Worm (Caenorhabditis elegans): Measurements from ENCODE around the gene C24D10.49.

Gene C24D10.49

DNA sequence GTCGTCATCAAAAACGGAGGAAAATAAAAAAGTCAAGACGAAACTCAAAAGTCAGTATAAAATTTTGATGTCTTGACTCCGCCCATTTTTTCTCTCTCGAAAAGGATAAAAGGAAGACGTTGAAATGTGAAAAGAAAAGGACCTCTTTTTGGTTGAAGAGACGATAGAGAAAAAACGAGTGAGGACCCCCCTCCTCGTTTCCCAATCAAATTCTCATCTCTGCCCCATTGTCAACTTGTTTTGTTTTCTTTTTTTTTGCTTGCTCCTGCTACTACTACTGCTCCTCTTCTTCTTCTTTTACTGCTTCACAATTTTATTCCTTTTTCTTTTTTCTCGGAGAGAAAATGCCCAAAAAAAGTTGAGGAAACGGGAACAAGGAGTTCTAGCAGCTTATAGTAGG, 19.3 kb downstream of the C24D10.49 start (continued):
- TF ChIP-seq ceh-88 (GFP tag; IDR thresholded peaks at IDR 0.05): no peak
- TF ChIP-seq lin-39 (tag; optimal IDR thresholded peaks at IDR 0.05): no peak
- peak in 2 of 3 experiments; percentile 25 to 51 for TF ChIP-seq ceh-82 (tag; optimal IDR thresholded peaks at IDR 0.05)
- TF ChIP-seq blmp-1 (tag; optimal IDR thresholded peaks at IDR 0.05): no peak
- no peak for TF ChIP-seq egl-13 (tag; optimal IDR thresholded peaks at IDR 0.05)
- no peak for TF ChIP-seq elt-3 (tag; optimal IDR thresholded peaks at IDR 0.05)
- no peak for TF ChIP-seq nhr-76 (tag; optimal IDR thresholded peaks at IDR 0.05)
- TF ChIP-seq hlh-4 (tag; optimal IDR thresholded peaks at IDR 0.05): no peak
- TF ChIP-seq ceh-8 (GFP tag; optimal IDR thresholded peaks at IDR 0.05): no peak
- TF ChIP-seq tbx-2 (tag; optimal IDR thresholded peaks at IDR 0.05): no peak
- no peak for TF ChIP-seq elt-2 (tag; optimal IDR thresholded peaks at IDR 0.05)
- peak; percentile 4 for TF ChIP-seq nhr-71 (tag; optimal IDR thresholded peaks at IDR 0.05)
- TF ChIP-seq ces-1 (GFP tag; optimal IDR thresholded peaks at IDR 0.05): no peak
- no peak for TF ChIP-seq F16B12.6 (tag; optimal IDR thresholded peaks at IDR 0.05)
- TF ChIP-seq mdl-1 (tag; optimal IDR thresholded peaks at IDR 0.05): no peak
- no peak for TF ChIP-seq hlh-17 (GFP tag; optimal IDR thresholded peaks at IDR 0.05; ENCODE audit: borderline replicate concordance)
- no peak for TF ChIP-seq unc-130 (tag; optimal IDR thresholded peaks at IDR 0.05)
- TF ChIP-seq aha-1 (tag; optimal IDR thresholded peaks at IDR 0.05): no peak
- no peak for TF ChIP-seq nhr-19 (GFP tag; conservative IDR thresholded peaks at IDR 0.05)
- no peak for TF ChIP-seq nhr-11 (tag; optimal IDR thresholded peaks at IDR 0.05)
- no peak for TF ChIP-seq lin-15B (tag; optimal IDR thresholded peaks at IDR 0.05)
- TF ChIP-seq aly-2 (tag; optimal IDR thresholded peaks at IDR 0.05): no peak
- TF ChIP-seq unc-98 (GFP tag; IDR thresholded peaks at IDR 0.05): no peak
- no peak for TF ChIP-seq snpc-4 (tag; optimal IDR thresholded peaks at IDR 0.05)
- peak; percentile 39 for TF ChIP-seq snu-23 (GFP tag; optimal IDR thresholded peaks at IDR 0.05)

DNA sequence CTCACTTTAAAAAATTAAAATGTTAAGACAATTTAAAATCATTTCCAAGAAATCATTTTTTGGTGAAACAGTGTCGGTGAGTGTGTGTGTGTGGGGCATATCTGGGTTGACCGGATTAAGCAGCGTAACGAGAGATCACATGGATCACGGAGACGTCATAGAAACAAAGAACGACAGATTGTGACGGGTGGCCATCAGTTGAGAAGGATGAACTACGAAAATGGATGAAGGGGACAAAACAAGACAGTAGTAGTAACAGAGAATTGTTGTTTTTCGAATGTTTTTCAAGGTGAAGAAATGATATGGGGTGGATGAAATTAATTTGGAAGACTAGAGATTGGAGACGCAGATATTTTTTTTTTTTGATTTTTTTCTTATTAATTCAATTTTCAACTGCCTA, 20.6 kb downstream of the C24D10.49 start:
- TF ChIP-seq snpc-4 (tag; optimal IDR thresholded peaks at IDR 0.05) (no peak), pax-3 (tag; optimal IDR thresholded peaks at IDR 0.05) (no peak), hlh-17 (GFP tag; optimal IDR thresholded peaks at IDR 0.05; ENCODE audit: borderline replicate concordance) (no peak), ama-1 (optimal IDR thresholded peaks at IDR 0.05) (no peak), nhr-84 (tag; optimal IDR thresholded peaks at IDR 0.05) (no peak), nhr-20 (tag; optimal IDR thresholded peaks at IDR 0.05) (peak; percentile 30), sptf-1 (tag; optimal IDR thresholded peaks at IDR 0.05) (no peak), tbx-2 (tag; optimal IDR thresholded peaks at IDR 0.05) (no peak), nhr-77 (tag; optimal IDR thresholded peaks at IDR 0.05) (no peak), nhr-19 (GFP tag; conservative IDR thresholded peaks at IDR 0.05) (no peak), pqm-1 (tag; optimal IDR thresholded peaks at IDR 0.05) (no peak), grh-1 (GFP tag; IDR thresholded peaks at IDR 0.05) (no peak), pag-3 (tag; optimal IDR thresholded peaks at IDR 0.05; ENCODE audit: borderline replicate concordance, insufficient read depth) (no peak), lin-15B (tag; optimal IDR thresholded peaks at IDR 0.05) (no peak), blmp-1 (tag; optimal IDR thresholded peaks at IDR 0.05) (peak; percentile 77), zag-1 (tag; optimal IDR thresholded peaks at IDR 0.05) (no peak), sox-4 (tag; optimal IDR thresholded peaks at IDR 0.05) (no peak), skn-1 (tag; optimal IDR thresholded peaks at IDR 0.05) (no peak), snu-23 (GFP tag; optimal IDR thresholded peaks at IDR 0.05) (peak; percentile 25), C16A3.4 (tag; optimal IDR thresholded peaks at IDR 0.05) (no peak), mef-2 (tag; optimal IDR thresholded peaks at IDR 0.05) (no peak), aly-2 (tag; optimal IDR thresholded peaks at IDR 0.05) (no peak), nhr-28 (tag; optimal IDR thresholded peaks at IDR 0.05) (no peak), sup-37 (GFP tag; optimal IDR thresholded peaks at IDR 0.05) (no peak), elt-3 (tag; optimal IDR thresholded peaks at IDR 0.05) (peak in 2 of 6 experiments; percentile 23 to 46), rnt-1 (tag; optimal IDR thresholded peaks at IDR 0.05) (no peak), nhr-71 (tag; optimal IDR thresholded peaks at IDR 0.05) (peak; percentile 2), elt-2 (tag; optimal IDR thresholded peaks at IDR 0.05) (no peak), lin-14 (GFP tag; optimal IDR thresholded peaks at IDR 0.05) (peak; percentile 55), C34B4.2 (tag; optimal IDR thresholded peaks at IDR 0.05) (no peak), C04F5.9 (tag; optimal IDR thresholded peaks at IDR 0.05) (no peak), ets-5 (GFP tag; IDR thresholded peaks at IDR 0.05) (no peak), hlh-4 (tag; optimal IDR thresholded peaks at IDR 0.05) (no peak), mep-1 (tag; optimal IDR thresholded peaks at IDR 0.05) (peak; percentile 37), fos-1 (tag; optimal IDR thresholded peaks at IDR 0.05) (no peak), dsc-1 (tag; optimal IDR thresholded peaks at IDR 0.05) (no peak), unc-62 (GFP tag; optimal IDR thresholded peaks at IDR 0.05) (no peak), vab-15 (tag; optimal IDR thresholded peaks at IDR 0.05) (no peak), nhr-85 (tag) (peak; percentile 81), nhr-76 (tag; optimal IDR thresholded peaks at IDR 0.05) (no peak)

Data from whole organism, L1 larva.